Worm (Caenorhabditis elegans) whole organism, L1 larva: ENCODE measurements around the gene abch-1.

ENCODE experiments used
- elt-3 ChIP-seq, 6 experiments: fragments of 150-350 bp in 1 of 6; sonication (generic microtip); optimal IDR thresholded peaks; 2 replicates each; lab custom pipeline; 2017 to 2018; ENCODE audit warnings: missing biosample characterization in 6 of 6, missing genetic modification characterization in 6 of 6, inconsistent platforms in 1 of 6
- nhr-20 ChIP-seq: sonication (generic microtip); optimal IDR thresholded peaks from 2 replicates; lab custom pipeline; 2016; ENCODE audit warnings: mild to moderate bottlenecking, missing genetic modification characterization, missing compliant biosample characterization
- nhr-90 ChIP-seq: sonication (generic microtip); optimal IDR thresholded peaks from 2 replicates; lab custom pipeline; 2016; ENCODE audit warnings: mild to moderate bottlenecking, missing genetic modification characterization, missing compliant biosample characterization; ENCODE audit not compliant: poor library complexity

ce11 chrII:6566628-6567180 is 35.3 kb upstream of the abch-1 start, which contains the start of the genes F18C5.5 and F18C5.9:
- no peak for TF ChIP-seq nhr-90
- TF ChIP-seq nhr-20 = no peak
- TF ChIP-seq elt-3 (tag; optimal IDR thresholded peaks at IDR 0.05; lab: Kevin White, UChicago) = no peak
